Fruit fly (Drosophila melanogaster) whole organism, embryonic: ENCODE data around the gene CG33490.

Experiments used
- ATbp ChIP-seq: fragments of 200-800 bp; sonication (Bioruptor generic); optimal IDR thresholded peaks from 2 replicates; lab custom pipeline; 2017; ENCODE audit warnings: missing biosample characterization, mild to moderate bottlenecking, missing genetic modification characterization, missing genetic modification reagents
- Adf1 ChIP-seq: fragments of 200-800 bp; sonication (Bioruptor generic); IDR thresholded peaks from 2 replicates; pipeline ENCODE4 v1.3.6; 2022; ENCODE audit warnings: missing biosample characterization, missing genetic modification characterization
- B-H2 ChIP-seq: fragments of 200-800 bp; sonication (Bioruptor generic); optimal IDR thresholded peaks from 2 replicates; lab custom pipeline; 2018; ENCODE audit warnings: missing biosample characterization, mild to moderate bottlenecking, missing genetic modification characterization
- CG12104 ChIP-seq: fragments of 200-800 bp; sonication (Bioruptor generic); optimal IDR thresholded peaks from 3 replicates; lab custom pipeline; 2016; ENCODE audit warnings: missing biosample characterization, missing genetic modification characterization
- CG14014 ChIP-seq: fragments of 200-800 bp; sonication (Bioruptor generic); IDR thresholded peaks from 2 replicates; pipeline ENCODE4 v1.3.6; 2022; ENCODE audit warnings: missing biosample characterization, missing genetic modification characterization
- CG14860 ChIP-seq: fragments of 200-800 bp; sonication (Bioruptor generic); IDR thresholded peaks from 3 replicates; pipeline ENCODE4 v1.3.6; 2022; ENCODE audit warnings: missing biosample characterization, missing genetic modification characterization; ENCODE audit not compliant: partially characterized antibody
- CG17359 ChIP-seq: fragments of 200-800 bp; sonication (Bioruptor generic); optimal IDR thresholded peaks from 3 replicates; lab custom pipeline; 2018; ENCODE audit warnings: missing biosample characterization, mild to moderate bottlenecking, missing genetic modification characterization, moderate library complexity
- CG2875 ChIP-seq: fragments of 200-800 bp; sonication (Bioruptor generic); optimal IDR thresholded peaks from 2 replicates; lab custom pipeline; 2017; ENCODE audit warnings: missing biosample characterization, mild to moderate bottlenecking, missing genetic modification characterization, missing genetic modification reagents
- CG31224 ChIP-seq: fragments of 200-800 bp; sonication (Bioruptor generic); IDR thresholded peaks from 2 replicates; pipeline ENCODE4 v1.3.6; 2022; ENCODE audit warnings: missing biosample characterization, missing genetic modification characterization
- CG32772 ChIP-seq: fragments of 200-800 bp; sonication (Bioruptor generic); IDR thresholded peaks from 2 replicates; pipeline ENCODE4 v1.3.6; 2022; ENCODE audit warnings: missing biosample characterization, missing genetic modification characterization
- CG4328 ChIP-seq: fragments of 200-800 bp; sonication (Bioruptor generic); optimal IDR thresholded peaks from 3 replicates; lab custom pipeline; 2017; ENCODE audit warnings: missing biosample characterization, missing genetic modification reagents, missing genetic modification characterization
- CG6654 ChIP-seq: fragments of 200-800 bp; sonication (Bioruptor generic); optimal IDR thresholded peaks from 2 replicates; lab custom pipeline; 2017; ENCODE audit warnings: missing biosample characterization, mild to moderate bottlenecking, missing genetic modification characterization
- CG6683 ChIP-seq: fragments of 200-800 bp; sonication (Bioruptor generic); optimal IDR thresholded peaks from 2 replicates; lab custom pipeline; 2017; ENCODE audit warnings: missing biosample characterization, mild to moderate bottlenecking, missing genetic modification characterization, missing genetic modification reagents
- CG7271 ChIP-seq: fragments of 200-800 bp; sonication (Bioruptor generic); optimal IDR thresholded peaks from 2 replicates; lab custom pipeline; 2018; ENCODE audit warnings: missing biosample characterization, mild to moderate bottlenecking, missing genetic modification characterization, moderate library complexity
- CG8765 ChIP-seq: fragments of 200-800 bp; sonication (Bioruptor generic); IDR thresholded peaks from 2 replicates; pipeline ENCODE4 v1.3.6; 2022; ENCODE audit warnings: missing biosample characterization, missing genetic modification characterization
- CG8944 ChIP-seq: fragments of 200-800 bp; sonication (Bioruptor generic); optimal IDR thresholded peaks from 3 replicates; lab custom pipeline; 2016; ENCODE audit warnings: missing biosample characterization, missing genetic modification characterization
- CG9876 ChIP-seq: fragments of 200-800 bp; sonication (Bioruptor generic); optimal IDR thresholded peaks from 2 replicates; lab custom pipeline; 2016; ENCODE audit warnings: missing biosample characterization, missing genetic modification characterization
- Camta ChIP-seq: fragments of 200-800 bp; sonication (Bioruptor generic); optimal IDR thresholded peaks from 2 replicates; lab custom pipeline; 2016; ENCODE audit warnings: missing biosample characterization, missing genetic modification characterization
- Doc2 ChIP-seq: fragments of 200-800 bp; sonication (Bioruptor generic); IDR thresholded peaks from 2 replicates; pipeline ENCODE4 v1.3.6; 2022; ENCODE audit warnings: missing biosample characterization, missing genetic modification characterization
- Dp ChIP-seq: fragments of 200-800 bp; sonication (Bioruptor generic); optimal IDR thresholded peaks from 2 replicates; lab custom pipeline; 2018; ENCODE audit warnings: missing biosample characterization, mild to moderate bottlenecking, missing genetic modification characterization, moderate library complexity
- Ets65A ChIP-seq: fragments of 200-800 bp; sonication (Bioruptor generic); peaks from one replicate; lab custom pipeline; 2016; ENCODE audit warnings: missing biosample characterization, missing genetic modification characterization
- H2.0 ChIP-seq: fragments of 200-800 bp; sonication (Bioruptor generic); IDR thresholded peaks from 2 replicates; pipeline ENCODE4 v1.3.6; 2022; ENCODE audit warnings: missing biosample characterization, missing genetic modification characterization
- HLHmδ ChIP-seq: fragments of 200-800 bp; sonication (Bioruptor generic); optimal IDR thresholded peaks from 2 replicates; lab custom pipeline; 2018; ENCODE audit warnings: missing biosample characterization, mild to moderate bottlenecking, missing genetic modification characterization, moderate library complexity
- Hr39 ChIP-seq: fragments of >200 bp; optimal IDR thresholded peaks from 2 replicates; lab custom pipeline; 2017
- Hsf ChIP-seq: fragments of 200-800 bp; sonication (Bioruptor generic); optimal IDR thresholded peaks from 3 replicates; lab custom pipeline; 2016; ENCODE audit warnings: missing biosample characterization, missing genetic modification characterization
- Med ChIP-seq: fragments of 200-800 bp; sonication (Bioruptor generic); peaks from one replicate; lab custom pipeline; 2016; ENCODE audit warnings: missing biosample characterization, missing genetic modification characterization, mild to moderate bottlenecking, inconsistent platforms, moderate library complexity
- Neu2 ChIP-seq: fragments of 200-800 bp; sonication (Bioruptor generic); optimal IDR thresholded peaks from 3 replicates; lab custom pipeline; 2016; ENCODE audit warnings: missing biosample characterization, missing genetic modification characterization, borderline replicate concordance
- Nf-YA ChIP-seq: fragments of 200-800 bp; sonication (Bioruptor generic); IDR thresholded peaks from 2 replicates; pipeline ENCODE4 v1.3.6; 2022; ENCODE audit warnings: missing biosample characterization, missing genetic modification characterization
- Oli ChIP-seq: fragments of 200-800 bp; sonication (Bioruptor generic); optimal IDR thresholded peaks from 2 replicates; lab custom pipeline; 2018; ENCODE audit warnings: missing biosample characterization, mild to moderate bottlenecking, missing genetic modification characterization, moderate library complexity
- PHDP ChIP-seq: fragments of 200-800 bp; sonication (Bioruptor generic); optimal IDR thresholded peaks from 3 replicates; lab custom pipeline; 2018; ENCODE audit warnings: missing biosample characterization, mild to moderate bottlenecking, missing genetic modification characterization, moderate library complexity
- Pdp1 ChIP-seq, 2 experiments: fragments of 200-800 bp; sonication (Bioruptor generic); optimal IDR thresholded peaks; 3 replicates each; lab custom pipeline; 2016; ENCODE audit warnings: missing biosample characterization in 2 of 2, missing genetic modification characterization in 2 of 2, mild to moderate bottlenecking in 1 of 2, moderate library complexity in 1 of 2
- Sox100B ChIP-seq: fragments of 200-800 bp; sonication (Bioruptor generic); optimal IDR thresholded peaks from 3 replicates; lab custom pipeline; 2018; ENCODE audit warnings: missing biosample characterization, mild to moderate bottlenecking, missing genetic modification characterization
- Sry-β ChIP-seq: fragments of 200-800 bp; sonication (Bioruptor generic); optimal IDR thresholded peaks from 2 replicates; lab custom pipeline; 2018; ENCODE audit warnings: missing biosample characterization, mild to moderate bottlenecking, missing genetic modification characterization, moderate library complexity
- ac ChIP-seq: fragments of 200-800 bp; sonication (Bioruptor generic); optimal IDR thresholded peaks from 3 replicates; lab custom pipeline; 2017; ENCODE audit warnings: missing biosample characterization, mild to moderate bottlenecking, missing genetic modification characterization
- bcd ChIP-seq: fragments of 200-800 bp; sonication (Bioruptor generic); optimal IDR thresholded peaks from 2 replicates; lab custom pipeline; 2017; ENCODE audit warnings: missing biosample characterization, mild to moderate bottlenecking, missing genetic modification characterization
- chinmo ChIP-seq: fragments of 200-800 bp; sonication (Bioruptor generic); IDR thresholded peaks from 4 replicates; pipeline ENCODE4 v1.3.6; 2022; ENCODE audit warnings: missing biosample characterization, missing genetic modification characterization; ENCODE audit not compliant: partially characterized antibody
- chn ChIP-seq: fragments of 200-800 bp; sonication (Bioruptor generic); optimal IDR thresholded peaks from 2 replicates; lab custom pipeline; 2016; ENCODE audit warnings: missing biosample characterization, missing genetic modification characterization
- dysf ChIP-seq: fragments of 200-800 bp; sonication (Bioruptor generic); IDR thresholded peaks from 3 replicates; pipeline ENCODE4 v1.3.6; 2022; ENCODE audit warnings: missing biosample characterization, missing genetic modification characterization
- fd96Cb ChIP-seq: fragments of 200-800 bp; sonication (Bioruptor generic); optimal IDR thresholded peaks from 2 replicates; lab custom pipeline; 2018; ENCODE audit warnings: missing biosample characterization, mild to moderate bottlenecking, missing genetic modification characterization, moderate library complexity
- ftz-f1 ChIP-seq: fragments of 200-800 bp; sonication (Bioruptor generic); optimal IDR thresholded peaks from 2 replicates; lab custom pipeline; 2016; ENCODE audit warnings: missing biosample characterization, missing genetic modification characterization
- gcm ChIP-seq: fragments of 200-800 bp; sonication (Bioruptor generic); optimal IDR thresholded peaks from 2 replicates; lab custom pipeline; 2019; ENCODE audit warnings: missing biosample characterization, mild to moderate bottlenecking, missing genetic modification characterization, moderate library complexity
- gt ChIP-seq: fragments of 200-800 bp; sonication (Bioruptor generic); IDR thresholded peaks from 2 replicates; pipeline ENCODE4 v1.3.6; 2022; ENCODE audit warnings: missing biosample characterization, missing genetic modification characterization
- lab ChIP-seq: fragments of 200-800 bp; sonication (Bioruptor generic); optimal IDR thresholded peaks from 3 replicates; lab custom pipeline; 2017; ENCODE audit warnings: missing biosample characterization, missing genetic modification characterization, mild to moderate bottlenecking, moderate library complexity, missing genetic modification reagents
- odd ChIP-seq: fragments of 200-800 bp; sonication (Bioruptor generic); optimal IDR thresholded peaks from 2 replicates; lab custom pipeline; 2017; ENCODE audit warnings: missing biosample characterization, mild to moderate bottlenecking, missing genetic modification characterization
- otp ChIP-seq: fragments of 200-800 bp; sonication (Bioruptor generic); IDR thresholded peaks from 3 replicates; pipeline ENCODE4, ENCODE4 v1.3.6; 2022; ENCODE audit warnings: missing biosample characterization, missing genetic modification characterization
- peb ChIP-seq: fragments of 200-800 bp; sonication (Bioruptor generic); IDR thresholded peaks from 2 replicates; pipeline ENCODE4 v1.3.6; 2022; ENCODE audit warnings: missing biosample characterization, missing genetic modification characterization
- row ChIP-seq: fragments of 200-800 bp; sonication (Bioruptor generic); IDR thresholded peaks from 3 replicates; pipeline ENCODE4 v1.3.6; 2022; ENCODE audit warnings: missing biosample characterization, missing genetic modification characterization
- sna ChIP-seq: fragments of 200-800 bp; sonication (Bioruptor generic); IDR thresholded peaks from 2 replicates; pipeline ENCODE4 v1.3.6; 2022; ENCODE audit warnings: missing biosample characterization, missing genetic modification characterization; ENCODE audit not compliant: partially characterized antibody
- sob ChIP-seq: fragments of 200-800 bp; sonication (Bioruptor generic); IDR thresholded peaks from 2 replicates; pipeline ENCODE4 v1.3.6; 2022; ENCODE audit warnings: missing biosample characterization, missing genetic modification characterization
- tgo ChIP-seq: fragments of 200-800 bp; sonication (Bioruptor generic); IDR thresholded peaks from 3 replicates; pipeline ENCODE4 v1.3.6; 2022; ENCODE audit warnings: missing biosample characterization, missing genetic modification characterization
- vvl ChIP-seq: fragments of 200-800 bp; sonication (Bioruptor generic); IDR thresholded peaks from 2 replicates; pipeline ENCODE4 v1.3.6; 2022; ENCODE audit warnings: missing biosample characterization, missing genetic modification characterization
- wdn ChIP-seq: fragments of 200-800 bp; sonication (Bioruptor generic); IDR thresholded peaks from 2 replicates; pipeline ENCODE4 v1.3.6; 2022; ENCODE audit warnings: missing biosample characterization, missing genetic modification characterization

Gene CG33490

dm6 chr3L:11588594-11588993 lies 14.1 kb upstream of the CG33490 start (continued):
- TF ChIP-seq CG32772 (GFP tag; lab: Robert Waterston, UW): no peak
- TF ChIP-seq CG6654 (GFP tag; lab: Kevin White, UChicago): no peak
- no peak for TF ChIP-seq CG14014 (GFP tag; lab: Robert Waterston, UW)
- TF ChIP-seq dysf (GFP tag; lab: Robert Waterston, UW): no peak
- no peak for TF ChIP-seq Adf1 (GFP tag; lab: Robert Waterston, UW)
- peak; percentile 44; the same call in 1 of the 2 replicates for TF ChIP-seq Nf-YA (GFP tag; lab: Robert Waterston, UW)
- no peak for TF ChIP-seq CG31224 (GFP tag; lab: Robert Waterston, UW)
- no peak for TF ChIP-seq ac (GFP tag; lab: Kevin White, UChicago)
- no peak for TF ChIP-seq CG4328 (GFP tag; lab: Kevin White, UChicago)
- TF ChIP-seq B-H2 (GFP tag; lab: Kevin White, UChicago): no peak
- TF ChIP-seq lab: peak; percentile 27
- TF ChIP-seq chinmo (GFP tag; lab: Robert Waterston, UW): 0 out of 4 replicates have a peak, but pooled peaks have one; percentile 36
- TF ChIP-seq Hr39 (lab: Kevin White, UChicago): no peak
- TF ChIP-seq Pdp1 (GFP tag; optimal IDR thresholded peaks at IDR 0.05; lab: Kevin White, UChicago): no peak
- no peak for TF ChIP-seq CG9876 (GFP tag; lab: Kevin White, UChicago)
- no peak for TF ChIP-seq chn (GFP tag; lab: Kevin White, UChicago)
- no peak for TF ChIP-seq CG12104 (GFP tag; lab: Kevin White, UChicago)
- no peak for TF ChIP-seq peb
- no peak for TF ChIP-seq wdn (GFP tag; lab: Robert Waterston, UW)
- TF ChIP-seq CG8765 (GFP tag; lab: Robert Waterston, UW): no peak
- TF ChIP-seq bcd (GFP tag; lab: Kevin White, UChicago): no peak
- no peak for TF ChIP-seq fd96Cb
- peak; percentile 60 for TF ChIP-seq gcm
- TF ChIP-seq CG17359 (tag; lab: Kevin White, UChicago): no peak
- peak; percentile 11 for TF ChIP-seq ATbp (GFP tag; lab: Kevin White, UChicago)
- no peak for TF ChIP-seq Sox100B
- TF ChIP-seq CG2875 (GFP tag; lab: Kevin White, UChicago): no peak
- TF ChIP-seq otp (GFP tag; lab: Robert Waterston, UW): no peak
- TF ChIP-seq H2.0 (GFP tag; lab: Robert Waterston, UW): no peak
- TF ChIP-seq vvl (GFP tag; lab: Robert Waterston, UW): 0 out of 2 replicates have a peak, but pooled peaks have one; percentile 10
- no peak for TF ChIP-seq ftz-f1 (GFP tag; lab: Kevin White, UChicago)
- TF ChIP-seq Camta (GFP tag; lab: Kevin White, UChicago): peak; percentile 15
- no peak for TF ChIP-seq CG6683 (GFP tag; lab: Kevin White, UChicago)
- peak; percentile 76 for TF ChIP-seq Sry-β (GFP tag; lab: Kevin White, UChicago)
- TF ChIP-seq Oli (tag; lab: Kevin White, UChicago): no peak
- TF ChIP-seq sna (GFP tag; lab: Robert Waterston, UW): no peak
- peak; percentile 64 for TF ChIP-seq Med (GFP tag; lab: Kevin White, UChicago)
- no peak for TF ChIP-seq gt
- TF ChIP-seq CG14860: no peak
- TF ChIP-seq row (GFP tag; lab: Robert Waterston, UW): 0 out of 3 replicates have a peak, but pooled peaks have one; percentile 14
- TF ChIP-seq CG8944 (GFP tag; lab: Kevin White, UChicago): no peak
- no peak for TF ChIP-seq sob
- no peak for TF ChIP-seq odd (GFP tag; lab: Kevin White, UChicago)
- peak; percentile 18 for TF ChIP-seq HLHmδ (GFP tag; lab: Kevin White, UChicago)
- TF ChIP-seq Ets65A (GFP tag; lab: Kevin White, UChicago): peak; percentile 60
- TF ChIP-seq tgo (GFP tag; lab: Robert Waterston, UW): no peak
- TF ChIP-seq Doc2 (GFP tag; lab: Robert Waterston, UW): no peak
- peak; percentile 14 for TF ChIP-seq PHDP (tag; lab: Kevin White, UChicago)
- TF ChIP-seq Neu2 (GFP tag; lab: Kevin White, UChicago): no peak
- TF ChIP-seq Hsf: no peak
- TF ChIP-seq CG7271 (tag; lab: Kevin White, UChicago): no peak
- TF ChIP-seq Dp (GFP tag; lab: Kevin White, UChicago): no peak
